Worm (Caenorhabditis elegans) whole organism, L4 larva: ENCODE measurements around the gene nspa-9.

Experiments
- F26F4.8 ChIP-seq: fragments of 200-800 bp; sonication (Bioruptor generic); conservative IDR thresholded peaks from 2 replicates; pipeline ENCODE4 v1.3.6; 2022; ENCODE audit warnings: missing genetic modification characterization, missing compliant biosample characterization
- aha-1 ChIP-seq: fragments of 150-350 bp; peaks from one replicate; lab custom pipeline; 2014; ENCODE audit warnings: missing biosample characterization, missing genetic modification characterization
- ceh-28 ChIP-seq: fragments of 150-350 bp; optimal IDR thresholded peaks from 2 replicates; lab custom pipeline; 2014; ENCODE audit warnings: missing biosample characterization, missing genetic modification reagents, missing genetic modification characterization
- hlh-11 ChIP-seq: fragments of 200-800 bp; sonication (Bioruptor generic); optimal IDR thresholded peaks from 2 replicates; lab custom pipeline; 2018; ENCODE audit warnings: mild to moderate bottlenecking, missing genetic modification characterization, missing compliant biosample characterization
- lin-15B ChIP-seq: fragments of 150-350 bp; sonication (generic microtip); optimal IDR thresholded peaks from 3 replicates; lab custom pipeline; 2014; ENCODE audit warnings: missing biosample characterization, missing genetic modification characterization
- madf-9 ChIP-seq: fragments of 200-800 bp; sonication (Bioruptor generic); conservative IDR thresholded peaks from 2 replicates; pipeline ENCODE4 v1.3.6; 2022; ENCODE audit warnings: missing genetic modification reagents, missing genetic modification characterization, missing compliant biosample characterization
- nhr-11 ChIP-seq: fragments of 150-350 bp; optimal IDR thresholded peaks from 2 replicates; lab custom pipeline; 2014; ENCODE audit warnings: missing biosample characterization, missing genetic modification characterization
- nhr-237 ChIP-seq: sonication (generic microtip); optimal IDR thresholded peaks from 2 replicates; lab custom pipeline; 2017; ENCODE audit warnings: missing biosample characterization, missing genetic modification characterization
- pha-4 ChIP-seq, 2 experiments: fragments of 150-350 bp in 1 of 2; fragments of 200-800 bp in 1 of 2; sonication (Bioruptor generic) in 1 of 2; IDR thresholded peaks in 1 of 2; optimal IDR thresholded peaks in 1 of 2; 2 replicates each; pipeline versions ENCODE4 v1.3.6 to Lab custom; 2014 to 2022; ENCODE audit warnings: missing genetic modification characterization in 2 of 2, missing genetic modification reagents in 2 of 2, missing biosample characterization in 1 of 2, missing compliant biosample characterization in 1 of 2
- unc-130 ChIP-seq: sonication (generic microtip); optimal IDR thresholded peaks from 2 replicates; lab custom pipeline; 2016; ENCODE audit warnings: missing genetic modification reagents, missing genetic modification characterization, missing compliant biosample characterization
- zag-1 ChIP-seq: fragments of 150-350 bp; optimal IDR thresholded peaks from 2 replicates; lab custom pipeline; 2014; ENCODE audit warnings: missing biosample characterization, missing genetic modification characterization

ce11 chrX:11753155-11753554, 14.3 kb downstream of the nspa-9 start:
- TF ChIP-seq F26F4.8 (GFP tag; lab: Robert Waterston, UW) = no peak
- TF ChIP-seq madf-9 (GFP tag; lab: Robert Waterston, UW) = no peak
- no peak for TF ChIP-seq nhr-11
- TF ChIP-seq pha-4 (GFP tag; IDR thresholded peaks at IDR 0.05; lab: Robert Waterston, UW) = no peak
- no peak for TF ChIP-seq pha-4 (tag; optimal IDR thresholded peaks at IDR 0.05; lab: Kevin White, UChicago)
- TF ChIP-seq nhr-237 (tag; lab: Kevin White, UChicago) = no peak
- TF ChIP-seq hlh-11 (tag; lab: Kevin White, UChicago) = no peak
- TF ChIP-seq aha-1 (tag; lab: Kevin White, UChicago) = no peak
- TF ChIP-seq unc-130 (GFP tag; lab: Kevin White, UChicago) = no peak
- no peak for TF ChIP-seq lin-15B (tag; lab: Kevin White, UChicago)
- no peak for TF ChIP-seq zag-1 (tag; lab: Kevin White, UChicago)
- TF ChIP-seq ceh-28 (tag; lab: Kevin White, UChicago) = no peak
